Worm (Caenorhabditis elegans): Measurements from ENCODE around the gene Y82E9BR.3.

DNA sequence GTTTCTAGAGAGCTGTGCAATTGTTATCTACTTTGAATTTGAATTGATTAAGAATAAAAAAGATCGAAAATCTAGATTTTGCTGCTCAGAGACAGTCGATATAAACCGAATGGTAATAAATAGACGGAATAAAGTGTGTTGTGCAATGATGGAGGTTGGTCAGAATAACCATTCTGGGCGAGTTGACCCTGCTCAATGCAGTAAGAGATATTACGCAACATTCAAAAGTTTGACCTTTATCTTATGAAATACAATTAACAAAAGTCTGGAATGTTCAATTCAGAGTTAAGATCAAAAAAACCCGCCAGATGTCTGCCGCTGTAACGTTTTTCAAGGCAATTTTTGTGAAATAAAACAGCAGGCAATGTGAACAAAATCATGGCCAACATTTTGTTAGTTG is 37.9 kb downstream of the Y82E9BR.3 start:
- no peak for TF ChIP-seq sem-4 (tag; optimal IDR thresholded peaks at IDR 0.05)
- TF ChIP-seq ztf-11 (tag; optimal IDR thresholded peaks at IDR 0.05): no peak
- TF ChIP-seq ama-1 (optimal IDR thresholded peaks at IDR 0.05): no peak
- no peak for TF ChIP-seq blmp-1 (tag; optimal IDR thresholded peaks at IDR 0.05; ENCODE audit: insufficient read depth)
- TF ChIP-seq nhr-11 (tag; optimal IDR thresholded peaks at IDR 0.05): no peak
- no peak for TF ChIP-seq egl-27 (tag; optimal IDR thresholded peaks at IDR 0.05)
- no peak for TF ChIP-seq elt-1 (tag; optimal IDR thresholded peaks at IDR 0.05)
